Worm (Caenorhabditis elegans) whole organism, L3 larva: Measurements from ENCODE around the gene C17C3.9.

Experiments used
- R02D3.7 ChIP-seq: fragments of 150-350 bp; optimal IDR thresholded peaks from 2 replicates; lab custom pipeline; 2014; ENCODE audit warnings: missing biosample characterization, missing genetic modification characterization
- ZK546.5 ChIP-seq: sonication (generic microtip); optimal IDR thresholded peaks from 2 replicates; lab custom pipeline; 2017; ENCODE audit warnings: missing biosample characterization, missing genetic modification characterization
- aly-2 ChIP-seq: fragments of 150-350 bp; optimal IDR thresholded peaks from 2 replicates; lab custom pipeline; 2014; ENCODE audit warnings: missing biosample characterization, missing genetic modification characterization
- ama-1 ChIP-seq: fragments of 150-350 bp; optimal IDR thresholded peaks from 2 replicates; lab custom pipeline; 2018
- ceh-16 ChIP-seq: sonication (generic microtip); optimal IDR thresholded peaks from 2 replicates; lab custom pipeline; 2017; ENCODE audit warnings: missing biosample characterization, missing genetic modification characterization
- ceh-28 ChIP-seq: fragments of 150-350 bp; optimal IDR thresholded peaks from 2 replicates; lab custom pipeline; 2014; ENCODE audit warnings: missing biosample characterization, missing genetic modification reagents, missing genetic modification characterization
- ceh-82 ChIP-seq: fragments of 150-350 bp; optimal IDR thresholded peaks from 2 replicates; lab custom pipeline; 2014; ENCODE audit warnings: missing biosample characterization, missing genetic modification characterization
- ceh-9 ChIP-seq: sonication (generic microtip); optimal IDR thresholded peaks from 2 replicates; lab custom pipeline; 2018; ENCODE audit warnings: missing biosample characterization, missing genetic modification characterization
- egl-27 ChIP-seq: sonication (generic microtip); optimal IDR thresholded peaks from 4 replicates; lab custom pipeline; 2017; ENCODE audit warnings: missing biosample characterization, missing genetic modification reagents, missing genetic modification characterization
- elt-1 ChIP-seq: fragments of 150-350 bp; optimal IDR thresholded peaks from 2 replicates; lab custom pipeline; 2014; ENCODE audit warnings: missing biosample characterization, missing genetic modification characterization
- elt-2 ChIP-seq: sonication (generic microtip); optimal IDR thresholded peaks from 2 replicates; lab custom pipeline; 2016; ENCODE audit warnings: missing genetic modification reagents, mild to moderate bottlenecking, missing genetic modification characterization, missing compliant biosample characterization
- elt-3 ChIP-seq, 3 experiments: fragments of 150-350 bp in 1 of 3; sonication (generic microtip) in 2 of 3; optimal IDR thresholded peaks; 2 replicates in 2 of 3; 4 replicates in 1 of 3; lab custom pipeline; 2014 to 2017; ENCODE audit warnings: missing biosample characterization in 3 of 3, missing genetic modification characterization in 3 of 3
- eor-1 ChIP-seq, 2 experiments: fragments of 150-350 bp; optimal IDR thresholded peaks; 2 replicates each; lab custom pipeline; 2014 to 2018; ENCODE audit warnings: missing biosample characterization in 2 of 2, missing genetic modification characterization in 2 of 2
- fkh-10 ChIP-seq: sonication (generic microtip); optimal IDR thresholded peaks from 2 replicates; lab custom pipeline; 2017; ENCODE audit warnings: missing biosample characterization, missing genetic modification reagents, missing genetic modification characterization
- fkh-2 ChIP-seq: fragments of 150-350 bp; optimal IDR thresholded peaks from 2 replicates; lab custom pipeline; 2014; ENCODE audit warnings: missing biosample characterization, missing genetic modification reagents, missing genetic modification characterization
- fos-1 ChIP-seq: fragments of 150-350 bp; optimal IDR thresholded peaks from 2 replicates; lab custom pipeline; 2014; ENCODE audit warnings: missing biosample characterization, missing genetic modification characterization
- hmg-11 ChIP-seq: sonication (generic microtip); optimal IDR thresholded peaks from 2 replicates; lab custom pipeline; 2016; ENCODE audit warnings: missing genetic modification characterization, missing compliant biosample characterization
- jun-1 ChIP-seq: fragments of 150-350 bp; optimal IDR thresholded peaks from 2 replicates; lab custom pipeline; 2014; ENCODE audit warnings: missing biosample characterization, missing genetic modification reagents, missing genetic modification characterization
- lin-39 ChIP-seq: fragments of 150-350 bp; optimal IDR thresholded peaks from 2 replicates; lab custom pipeline; 2018; ENCODE audit warnings: missing biosample characterization, missing genetic modification reagents, missing genetic modification characterization
- lsy-12 ChIP-seq: sonication (generic microtip); optimal IDR thresholded peaks from 2 replicates; lab custom pipeline; 2016; ENCODE audit warnings: mild to moderate bottlenecking, missing genetic modification characterization, missing compliant biosample characterization
- mml-1 ChIP-seq: fragments of 150-350 bp; sonication (generic microtip); optimal IDR thresholded peaks from 3 replicates; lab custom pipeline; 2014; ENCODE audit warnings: missing biosample characterization, missing genetic modification characterization
- nfya-1 ChIP-seq: sonication (generic microtip); optimal IDR thresholded peaks from 2 replicates; lab custom pipeline; 2017; ENCODE audit warnings: missing genetic modification characterization, mild to moderate bottlenecking, missing compliant biosample characterization, antibody characterized with exemption, moderate library complexity; ENCODE audit not compliant: insufficient read depth
- nhr-11 ChIP-seq: fragments of 150-350 bp; optimal IDR thresholded peaks from 2 replicates; lab custom pipeline; 2014; ENCODE audit warnings: missing biosample characterization, missing genetic modification characterization
- nhr-12 ChIP-seq: fragments of 150-350 bp; optimal IDR thresholded peaks from 2 replicates; lab custom pipeline; 2014; ENCODE audit warnings: missing biosample characterization, missing genetic modification characterization
- nhr-23 ChIP-seq: fragments of 150-350 bp; optimal IDR thresholded peaks from 2 replicates; lab custom pipeline; 2014; ENCODE audit warnings: missing biosample characterization, missing genetic modification reagents, missing genetic modification characterization
- nhr-237 ChIP-seq: fragments of 150-350 bp; optimal IDR thresholded peaks from 2 replicates; lab custom pipeline; 2014; ENCODE audit warnings: missing biosample characterization, missing genetic modification characterization
- nhr-25 ChIP-seq: sonication (generic microtip); optimal IDR thresholded peaks from 2 replicates; lab custom pipeline; 2017; ENCODE audit warnings: missing biosample characterization, missing genetic modification characterization
- nhr-28 ChIP-seq: fragments of 150-350 bp; optimal IDR thresholded peaks from 2 replicates; lab custom pipeline; 2014; ENCODE audit warnings: missing biosample characterization, missing genetic modification characterization
- nhr-43 ChIP-seq: sonication (generic microtip); optimal IDR thresholded peaks from 2 replicates; lab custom pipeline; 2016; ENCODE audit warnings: mild to moderate bottlenecking, missing genetic modification characterization, missing compliant biosample characterization; ENCODE audit not compliant: poor library complexity, severe bottlenecking
- nhr-67 ChIP-seq: fragments of 150-350 bp; optimal IDR thresholded peaks from 2 replicates; lab custom pipeline; 2014; ENCODE audit warnings: missing biosample characterization, missing genetic modification characterization
- nhr-76 ChIP-seq: fragments of 150-350 bp; sonication (generic microtip); optimal IDR thresholded peaks from 5 replicates; lab custom pipeline; 2014; ENCODE audit warnings: missing biosample characterization, missing genetic modification characterization
- nhr-77 ChIP-seq: fragments of 150-350 bp; optimal IDR thresholded peaks from 2 replicates; lab custom pipeline; 2014; ENCODE audit warnings: missing biosample characterization, missing genetic modification characterization
- pha-4 ChIP-seq: fragments of 150-350 bp; optimal IDR thresholded peaks from 2 replicates; lab custom pipeline; 2014; ENCODE audit warnings: missing biosample characterization, missing genetic modification reagents, missing genetic modification characterization
- pqm-1 ChIP-seq: fragments of 150-350 bp; optimal IDR thresholded peaks from 2 replicates; lab custom pipeline; 2017; ENCODE audit warnings: missing biosample characterization, missing genetic modification characterization, inconsistent platforms
- sea-2 ChIP-seq: fragments of 150-350 bp; sonication (generic microtip); optimal IDR thresholded peaks from 4 replicates; lab custom pipeline; 2014; ENCODE audit warnings: missing biosample characterization, missing genetic modification reagents, missing genetic modification characterization
- skn-1 ChIP-seq: fragments of 150-350 bp; optimal IDR thresholded peaks from 2 replicates; lab custom pipeline; 2014; ENCODE audit warnings: missing biosample characterization, missing genetic modification characterization
- snpc-4 ChIP-seq: fragments of 150-350 bp; optimal IDR thresholded peaks from 2 replicates; lab custom pipeline; 2014; ENCODE audit warnings: missing biosample characterization, missing genetic modification characterization
- unc-39 ChIP-seq: sonication (generic microtip); optimal IDR thresholded peaks from 4 replicates; lab custom pipeline; 2017; ENCODE audit warnings: missing biosample characterization, missing genetic modification characterization
- unc-62 ChIP-seq: fragments of 150-350 bp; sonication (generic microtip); optimal IDR thresholded peaks from 4 replicates; lab custom pipeline; 2014; ENCODE audit warnings: missing biosample characterization, missing genetic modification reagents, missing genetic modification characterization
- zag-1 ChIP-seq: fragments of 150-350 bp; optimal IDR thresholded peaks from 2 replicates; lab custom pipeline; 2014; ENCODE audit warnings: missing biosample characterization, missing genetic modification characterization
- ztf-11 ChIP-seq: fragments of 150-350 bp; optimal IDR thresholded peaks from 2 replicates; lab custom pipeline; 2014; ENCODE audit warnings: missing biosample characterization, missing genetic modification characterization
- ztf-4 ChIP-seq: fragments of 150-350 bp; optimal IDR thresholded peaks from 2 replicates; lab custom pipeline; 2014; ENCODE audit warnings: missing biosample characterization, missing genetic modification characterization

The C17C3.9 gene

ce11 chrII:5531855-5532328, at the start of gene C17C3.9:
TSS of gene C17C3.9 (minus strand) at chrII:5532278.
- TF ChIP-seq skn-1 (tag; lab: Kevin White, UChicago) (no peak), nhr-237 (tag; lab: Kevin White, UChicago) (no peak), nhr-25 (tag; lab: Kevin White, UChicago) (no peak), ZK546.5 (no peak), zag-1 (tag; lab: Kevin White, UChicago) (no peak), ceh-9 (tag; lab: Kevin White, UChicago) (no peak), elt-2 (tag; lab: Kevin White, UChicago) (no peak), fkh-10 (GFP tag; lab: Kevin White, UChicago) (no peak), R02D3.7 (no peak), nhr-28 (tag; lab: Kevin White, UChicago) (no peak)

ce11 chrII:5579236-5579635, 47.2 kb upstream of the C17C3.9 start:
- TF ChIP-seq nhr-77 (tag; lab: Kevin White, UChicago) (no peak), pha-4 (tag; lab: Kevin White, UChicago) (peak; percentile 58)

- TF ChIP-seq ceh-28: no peak
- TF ChIP-seq pqm-1 (tag; lab: Kevin White, UChicago): no peak
- no peak for TF ChIP-seq fkh-10 (GFP tag; lab: Kevin White, UChicago)
- no peak for TF ChIP-seq jun-1 (tag; lab: Kevin White, UChicago)
- TF ChIP-seq ceh-16 (tag; lab: Kevin White, UChicago): no peak
- no peak for TF ChIP-seq lin-39 (tag; lab: Kevin White, UChicago)
- TF ChIP-seq nhr-11 (tag; lab: Kevin White, UChicago): no peak
Observed at ce11 chrII:5578714-5579113, 46.6 kb upstream of the C17C3.9 start.

- TF ChIP-seq unc-62 (GFP tag; lab: Kevin White, UChicago) (no peak), nhr-12 (tag; lab: Kevin White, UChicago) (no peak), nhr-28 (tag; lab: Kevin White, UChicago) (no peak), hmg-11 (no peak), elt-3 (tag; optimal IDR thresholded peaks at IDR 0.05; lab: Kevin White, UChicago) (no peak), elt-1 (no peak), ceh-82 (tag; lab: Kevin White, UChicago) (no peak), fos-1 (tag; lab: Kevin White, UChicago) (no peak), zag-1 (tag; lab: Kevin White, UChicago) (no peak), snpc-4 (no peak), elt-2 (tag; lab: Kevin White, UChicago) (no peak), R02D3.7 (no peak), ztf-4 (tag; lab: Kevin White, UChicago) (no peak), fkh-10 (GFP tag; lab: Kevin White, UChicago) (no peak), nhr-77 (tag; lab: Kevin White, UChicago) (no peak)
Observed at ce11 chrII:5578035-5578434, 46.0 kb upstream of the C17C3.9 start, which contains the start of gene T25E4.1. TSS of gene T25E4.1 (plus strand) at chrII:5578335.

- no peak for TF ChIP-seq nhr-77 (tag; lab: Kevin White, UChicago)
- peak; percentile 55 for TF ChIP-seq snpc-4
- peak; percentile 47 for TF ChIP-seq jun-1 (tag; lab: Kevin White, UChicago)
- peak; percentile 33 for TF ChIP-seq nfya-1 (tag; lab: Kevin White, UChicago)
- no peak for TF ChIP-seq mml-1 (tag; lab: Kevin White, UChicago)
- TF ChIP-seq egl-27 (tag; lab: Kevin White, UChicago): no peak
- no peak for TF ChIP-seq ceh-82 (tag; lab: Kevin White, UChicago)
- TF ChIP-seq nhr-43: peak; percentile 61
- TF ChIP-seq nhr-76 (tag; lab: Kevin White, UChicago): no peak
- TF ChIP-seq fkh-10 (GFP tag; lab: Kevin White, UChicago): no peak
- no peak for TF ChIP-seq ceh-16 (tag; lab: Kevin White, UChicago)
- no peak for TF ChIP-seq nhr-237 (tag; lab: Kevin White, UChicago)
- no peak for TF ChIP-seq eor-1 (tag; optimal IDR thresholded peaks at IDR 0.05; lab: Kevin White, UChicago)
- no peak for TF ChIP-seq elt-1
- no peak for TF ChIP-seq nhr-11 (tag; lab: Kevin White, UChicago)
- TF ChIP-seq elt-3 (tag; optimal IDR thresholded peaks at IDR 0.05; lab: Kevin White, UChicago): no peak
- TF ChIP-seq unc-62 (GFP tag; lab: Kevin White, UChicago): no peak
- no peak for TF ChIP-seq fkh-2 (tag; lab: Kevin White, UChicago)
- no peak for TF ChIP-seq nhr-12 (tag; lab: Kevin White, UChicago)
- TF ChIP-seq aly-2: no peak
- no peak for TF ChIP-seq unc-39
- no peak for TF ChIP-seq hmg-11
- TF ChIP-seq ama-1 (lab: Kevin White, UChicago): no peak
- TF ChIP-seq fos-1 (tag; lab: Kevin White, UChicago): no peak
- no peak for TF ChIP-seq ceh-28
- no peak for TF ChIP-seq R02D3.7
- no peak for TF ChIP-seq nhr-25 (tag; lab: Kevin White, UChicago)
- TF ChIP-seq elt-2 (tag; lab: Kevin White, UChicago): peak; percentile 60
- TF ChIP-seq ztf-4 (tag; lab: Kevin White, UChicago): no peak
- no peak for TF ChIP-seq pqm-1 (tag; lab: Kevin White, UChicago)
- TF ChIP-seq nhr-67: no peak
- TF ChIP-seq nhr-23 (tag; lab: Kevin White, UChicago): no peak
- no peak for TF ChIP-seq ceh-9 (tag; lab: Kevin White, UChicago)
- TF ChIP-seq sea-2 (GFP tag; lab: Kevin White, UChicago): no peak
- no peak for TF ChIP-seq ztf-11 (tag; lab: Kevin White, UChicago)
- no peak for TF ChIP-seq lsy-12
Observed at ce11 chrII:5577060-5577459, 45.0 kb upstream of the C17C3.9 start.
